Worm (Caenorhabditis elegans) whole organism, L4 larva: ENCODE measurements around the gene ZK1098.2.

Source experiments
- Y75B8A.6 ChIP-seq: fragments of 200-800 bp; sonication (Bioruptor generic); IDR thresholded peaks from 2 replicates; pipeline ENCODE4 v1.3.6; 2022; ENCODE audit warnings: missing genetic modification reagents, missing genetic modification characterization, missing compliant biosample characterization
- aha-1 ChIP-seq: fragments of 150-350 bp; peaks from one replicate; lab custom pipeline; 2014; ENCODE audit warnings: missing biosample characterization, missing genetic modification characterization
- egl-43 ChIP-seq: fragments of 200-800 bp; sonication (Bioruptor generic); IDR thresholded peaks from 2 replicates; pipeline ENCODE4 v1.3.6; 2022; ENCODE audit warnings: missing genetic modification reagents, missing genetic modification characterization, missing compliant biosample characterization
- fkh-10 ChIP-seq: fragments of 150-350 bp; optimal IDR thresholded peaks from 2 replicates; lab custom pipeline; 2014; ENCODE audit warnings: missing biosample characterization, missing genetic modification reagents, missing genetic modification characterization
- madf-9 ChIP-seq: fragments of 200-800 bp; sonication (Bioruptor generic); conservative IDR thresholded peaks from 2 replicates; pipeline ENCODE4 v1.3.6; 2022; ENCODE audit warnings: missing genetic modification reagents, missing genetic modification characterization, missing compliant biosample characterization
- nhr-237 ChIP-seq: sonication (generic microtip); optimal IDR thresholded peaks from 2 replicates; lab custom pipeline; 2017; ENCODE audit warnings: missing biosample characterization, missing genetic modification characterization
- nhr-25 ChIP-seq: sonication (generic microtip); optimal IDR thresholded peaks from 2 replicates; lab custom pipeline; 2017; ENCODE audit warnings: missing genetic modification characterization, mild to moderate bottlenecking, missing compliant biosample characterization, antibody characterized with exemption, moderate library complexity, borderline replicate concordance; ENCODE audit not compliant: insufficient read depth
- skn-1 ChIP-seq: fragments of 150-350 bp; optimal IDR thresholded peaks from 2 replicates; lab custom pipeline; 2014; ENCODE audit warnings: missing biosample characterization, missing genetic modification characterization
- snpc-1.2 ChIP-seq: fragments of 200-800 bp; sonication (Bioruptor generic); IDR thresholded peaks from 2 replicates; pipeline ENCODE4 v1.3.6; 2022; ENCODE audit warnings: missing genetic modification reagents, missing genetic modification characterization, missing compliant biosample characterization
- snpc-4 ChIP-seq: fragments of 150-350 bp; optimal IDR thresholded peaks from 2 replicates; lab custom pipeline; 2014; ENCODE audit warnings: missing biosample characterization, missing genetic modification characterization

- TF ChIP-seq nhr-25 (tag; lab: Kevin White, UChicago) (no peak), Y75B8A.6 (GFP tag; lab: Robert Waterston, UW) (no peak), snpc-1.2 (GFP tag; lab: Robert Waterston, UW) (no peak), egl-43 (GFP tag; lab: Robert Waterston, UW) (no peak), aha-1 (tag; lab: Kevin White, UChicago) (no peak), fkh-10 (GFP tag; lab: Kevin White, UChicago) (no peak), nhr-237 (no peak), snpc-4 (tag; lab: Kevin White, UChicago) (no peak), madf-9 (GFP tag; lab: Robert Waterston, UW) (no peak), skn-1 (tag; lab: Kevin White, UChicago) (no peak)
These were observed 39.5 kb downstream of the ZK1098.2 start, which contains the start of gene C48B4.13 for ce11 chrIII:9568451-9568850.
